Fruit fly (Drosophila melanogaster): ENCODE results near the gene dia.

Gene dia

DNA sequence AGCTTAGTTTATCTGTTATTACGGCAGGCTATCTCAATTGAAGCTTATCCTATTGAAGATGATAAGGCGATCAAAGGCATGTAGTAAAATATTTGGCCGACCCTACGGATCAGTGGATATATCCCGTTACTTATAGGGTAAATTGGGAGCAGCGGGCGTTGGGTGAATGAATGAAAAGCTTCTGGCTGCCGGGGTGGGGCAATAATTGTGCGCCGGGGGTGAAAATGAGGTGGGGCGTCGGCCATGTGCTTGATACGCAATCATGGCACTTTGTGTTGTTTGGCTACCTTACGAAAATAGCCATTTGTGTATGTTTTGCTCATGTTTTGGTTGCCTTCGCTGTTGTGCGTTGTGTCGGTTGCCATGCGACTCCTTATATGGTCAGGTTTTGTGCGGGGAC lies 43.9 kb downstream of the dia start:
- no peak for TF ChIP-seq kay (GFP tag; ENCODE audit: borderline replicate concordance)
- TF ChIP-seq Hr96 (GFP tag; optimal IDR thresholded peaks at IDR 0.05) = no peak
- TF ChIP-seq CG5204 (GFP tag; optimal IDR thresholded peaks at IDR 0.05) = no peak
- TF ChIP-seq toe (GFP tag; optimal IDR thresholded peaks at IDR 0.05) = no peak
- TF ChIP-seq CG12768 (GFP tag; optimal IDR thresholded peaks at IDR 0.05) = no peak
- TF ChIP-seq CG11617 (GFP tag; optimal IDR thresholded peaks at IDR 0.05) = no peak
- no peak for TF ChIP-seq tj (GFP tag; optimal IDR thresholded peaks at IDR 0.05)
- no peak for TF ChIP-seq cnc (optimal IDR thresholded peaks at IDR 0.05)

- TF ChIP-seq CG12768 (GFP tag; optimal IDR thresholded peaks at IDR 0.05) (no peak), kay (GFP tag; ENCODE audit: borderline replicate concordance) (no peak), CG7101 (tag; optimal IDR thresholded peaks at IDR 0.05) (no peak), Clk (GFP tag; optimal IDR thresholded peaks at IDR 0.05) (no peak), cnc (optimal IDR thresholded peaks at IDR 0.05) (no peak), CG33017 (tag; optimal IDR thresholded peaks at IDR 0.05) (no peak), tj (GFP tag; optimal IDR thresholded peaks at IDR 0.05) (no peak)
Measured at dm6 chr2L:20802204-20802603, 44.3 kb downstream of the dia start.

DNA sequence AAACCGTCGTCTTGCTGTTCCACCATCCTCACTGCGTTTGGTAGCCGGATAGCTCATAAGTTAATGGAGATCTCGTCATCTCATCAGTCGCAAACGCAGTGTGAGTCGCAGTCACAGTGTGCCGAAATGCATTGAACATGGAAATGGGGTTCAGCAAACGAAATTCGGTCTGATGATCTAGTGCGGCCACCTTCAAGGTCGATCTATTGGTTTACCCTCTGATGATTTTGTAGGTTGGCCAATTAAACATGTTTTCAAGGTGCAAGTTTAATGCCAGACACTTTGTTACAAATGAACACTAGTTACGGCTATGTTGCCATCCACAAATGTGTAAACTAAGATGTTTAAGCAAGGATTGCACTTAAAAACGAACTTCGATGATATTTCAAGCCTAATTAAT lies 44.9 kb downstream of the dia start:
- no peak for TF ChIP-seq CG1620 (GFP tag; optimal IDR thresholded peaks at IDR 0.05)
- TF ChIP-seq Hr96 (GFP tag; optimal IDR thresholded peaks at IDR 0.05) = no peak
- TF ChIP-seq cic (GFP tag; optimal IDR thresholded peaks at IDR 0.05) = no peak
- TF ChIP-seq CG33017 (tag; optimal IDR thresholded peaks at IDR 0.05) = no peak
- TF ChIP-seq pad (GFP tag; optimal IDR thresholded peaks at IDR 0.05) = no peak
- TF ChIP-seq Mnt (GFP tag; optimal IDR thresholded peaks at IDR 0.05) = no peak
- no peak for TF ChIP-seq toe (GFP tag; optimal IDR thresholded peaks at IDR 0.05)
- TF ChIP-seq ovo (GFP tag; optimal IDR thresholded peaks at IDR 0.05) = no peak
- no peak for TF ChIP-seq CG14711 (tag; optimal IDR thresholded peaks at IDR 0.05)
- no peak for TF ChIP-seq CG5204 (GFP tag; optimal IDR thresholded peaks at IDR 0.05)
- TF ChIP-seq CG12768 (GFP tag; optimal IDR thresholded peaks at IDR 0.05) = no peak
- no peak for TF ChIP-seq Clk (GFP tag; optimal IDR thresholded peaks at IDR 0.05)

- TF ChIP-seq CG5204 (GFP tag; optimal IDR thresholded peaks at IDR 0.05) = no peak
- no peak for TF ChIP-seq ovo (GFP tag; optimal IDR thresholded peaks at IDR 0.05)
- no peak for TF ChIP-seq bab1 (GFP tag; optimal IDR thresholded peaks at IDR 0.05)
- no peak for TF ChIP-seq tj (GFP tag; optimal IDR thresholded peaks at IDR 0.05)
- TF ChIP-seq Clk (GFP tag; optimal IDR thresholded peaks at IDR 0.05) = no peak
- no peak for TF ChIP-seq cic (GFP tag; optimal IDR thresholded peaks at IDR 0.05)
- no peak for TF ChIP-seq Mnt (GFP tag; optimal IDR thresholded peaks at IDR 0.05)
- no peak for TF ChIP-seq Crg-1 (GFP tag; optimal IDR thresholded peaks at IDR 0.05)
- no peak for TF ChIP-seq CG1620 (GFP tag; optimal IDR thresholded peaks at IDR 0.05)
Measured at dm6 chr2L:20803733-20804164, 45.8 kb downstream of the dia start.

dm6 chr2L:20805624-20806339 lies 47.8 kb downstream of the dia start:
- TF ChIP-seq Mnt (GFP tag; optimal IDR thresholded peaks at IDR 0.05) (peak; percentile 20), CG7101 (tag; optimal IDR thresholded peaks at IDR 0.05) (peak; percentile 82), toe (GFP tag; optimal IDR thresholded peaks at IDR 0.05) (no peak), tj (GFP tag; optimal IDR thresholded peaks at IDR 0.05) (peak; percentile 93), cnc (optimal IDR thresholded peaks at IDR 0.05) (no peak), Clk (GFP tag; optimal IDR thresholded peaks at IDR 0.05) (no peak), CG33017 (tag; optimal IDR thresholded peaks at IDR 0.05) (peak; percentile 72), Hr96 (GFP tag; optimal IDR thresholded peaks at IDR 0.05) (no peak), CG11617 (GFP tag; optimal IDR thresholded peaks at IDR 0.05) (peak; percentile 75), CG7045 (GFP tag; optimal IDR thresholded peaks at IDR 0.05) (peak; percentile 45), CG12768 (GFP tag; optimal IDR thresholded peaks at IDR 0.05) (peak; percentile 73), pad (GFP tag; optimal IDR thresholded peaks at IDR 0.05) (peak; percentile 64), CG5204 (GFP tag; optimal IDR thresholded peaks at IDR 0.05) (peak; percentile 64), bab1 (GFP tag; optimal IDR thresholded peaks at IDR 0.05) (peak; percentile 91), CG1620 (GFP tag; optimal IDR thresholded peaks at IDR 0.05) (peak; percentile 32), kay (GFP tag; ENCODE audit: borderline replicate concordance) (peak; percentile 70), Crg-1 (GFP tag; optimal IDR thresholded peaks at IDR 0.05) (peak; percentile 51), ovo (GFP tag; optimal IDR thresholded peaks at IDR 0.05) (no peak), CG14711 (tag; optimal IDR thresholded peaks at IDR 0.05) (peak; percentile 81), cic (GFP tag; optimal IDR thresholded peaks at IDR 0.05) (no peak)

- TF ChIP-seq pad (GFP tag; optimal IDR thresholded peaks at IDR 0.05) (no peak), CG5204 (GFP tag; optimal IDR thresholded peaks at IDR 0.05) (no peak), bab1 (GFP tag; optimal IDR thresholded peaks at IDR 0.05) (no peak), tj (GFP tag; optimal IDR thresholded peaks at IDR 0.05) (no peak), CG7045 (GFP tag; optimal IDR thresholded peaks at IDR 0.05) (no peak), CG14711 (tag; optimal IDR thresholded peaks at IDR 0.05) (no peak), kay (GFP tag; ENCODE audit: borderline replicate concordance) (no peak), CG11617 (GFP tag; optimal IDR thresholded peaks at IDR 0.05) (no peak), Hr96 (GFP tag; optimal IDR thresholded peaks at IDR 0.05) (no peak), toe (GFP tag; optimal IDR thresholded peaks at IDR 0.05) (no peak), Crg-1 (GFP tag; optimal IDR thresholded peaks at IDR 0.05) (no peak), cnc (optimal IDR thresholded peaks at IDR 0.05) (no peak), CG33017 (tag; optimal IDR thresholded peaks at IDR 0.05) (no peak), ovo (GFP tag; optimal IDR thresholded peaks at IDR 0.05) (no peak), cic (GFP tag; optimal IDR thresholded peaks at IDR 0.05) (no peak), CG1620 (GFP tag; optimal IDR thresholded peaks at IDR 0.05) (no peak), CG12768 (GFP tag; optimal IDR thresholded peaks at IDR 0.05) (no peak), Mnt (GFP tag; optimal IDR thresholded peaks at IDR 0.05) (no peak)
Measured at dm6 chr2L:20806619-20807018, 48.7 kb downstream of the dia start.
